Worm (Caenorhabditis elegans) whole organism, L2 larva: ENCODE measurements around the gene C05D9.4.

Experiments
- ceh-82 ChIP-seq: fragments of 150-350 bp; optimal IDR thresholded peaks from 2 replicates; lab custom pipeline; 2014; ENCODE audit warnings: missing biosample characterization, missing genetic modification characterization
- nhr-10 ChIP-seq: sonication (generic microtip); optimal IDR thresholded peaks from 2 replicates; lab custom pipeline; 2017; ENCODE audit warnings: missing biosample characterization, missing genetic modification characterization
- skn-1 ChIP-seq: sonication (generic microtip); optimal IDR thresholded peaks from 2 replicates; lab custom pipeline; 2017; ENCODE audit warnings: missing biosample characterization, missing genetic modification characterization

- TF ChIP-seq skn-1 (no peak), ceh-82 (tag; lab: Kevin White, UChicago) (no peak), nhr-10 (no peak)
Measured at ce11 chrX:1072152-1072551, 35.7 kb upstream of the C05D9.4 start, which contains the start of gene lim-6.
